Fruit fly (Drosophila melanogaster): ENCODE data around the gene Cyp313a4.

Gene Cyp313a4

DNA sequence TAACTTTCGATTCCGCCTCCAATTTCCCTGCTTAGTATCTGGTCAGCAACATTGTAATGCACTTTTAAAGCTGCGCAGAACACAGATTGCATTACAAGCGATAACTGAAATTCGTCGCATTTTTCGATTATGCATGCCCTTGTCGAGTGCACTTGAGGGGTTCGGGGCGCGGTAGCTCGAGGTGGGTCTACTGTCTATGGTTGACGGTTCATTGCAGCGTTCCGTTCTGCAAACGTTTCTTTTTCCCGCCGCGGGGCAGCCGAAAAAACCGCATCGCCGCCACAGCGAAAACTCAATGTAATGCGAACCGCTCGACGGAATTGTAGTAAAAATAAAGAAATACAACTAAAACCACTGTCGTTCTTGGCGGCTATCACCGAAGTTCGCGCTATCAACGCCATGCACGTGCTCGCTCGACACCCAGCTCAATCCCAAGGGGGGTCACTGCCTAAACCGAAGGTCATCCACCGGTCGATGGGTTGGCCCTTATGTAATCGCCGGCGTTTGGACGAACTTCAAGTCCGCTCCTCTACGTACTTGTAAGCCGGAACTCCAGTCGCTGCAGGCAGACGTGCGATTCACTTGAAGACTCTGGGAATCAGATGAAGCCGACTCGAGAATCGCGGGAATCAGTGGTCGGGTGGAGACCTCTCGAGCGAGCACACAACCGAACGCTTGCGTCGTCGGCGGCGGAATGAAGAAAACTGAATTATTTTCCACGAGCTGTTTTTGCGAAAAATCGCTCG is 7.7 kb upstream of the Cyp313a4 start, which contains the start of gene kar:
kar (minus strand) TSS at position 696 of the 746 bp plus-strand sequence.
- TF ChIP-seq kay (GFP tag; ENCODE audit: borderline replicate concordance) (no peak), CG14711 (tag; optimal IDR thresholded peaks at IDR 0.05) (no peak), tj (GFP tag; optimal IDR thresholded peaks at IDR 0.05) (peak; percentile 100), Hr96 (GFP tag; optimal IDR thresholded peaks at IDR 0.05) (no peak), Clk (GFP tag; optimal IDR thresholded peaks at IDR 0.05) (no peak), Crg-1 (GFP tag; optimal IDR thresholded peaks at IDR 0.05) (no peak), CG33017 (tag; optimal IDR thresholded peaks at IDR 0.05) (peak; percentile 15), pad (GFP tag; optimal IDR thresholded peaks at IDR 0.05) (no peak), Mnt (GFP tag; optimal IDR thresholded peaks at IDR 0.05) (peak; percentile 88), CG7045 (GFP tag; optimal IDR thresholded peaks at IDR 0.05) (no peak), CG11617 (GFP tag; optimal IDR thresholded peaks at IDR 0.05) (no peak), CG12768 (GFP tag; optimal IDR thresholded peaks at IDR 0.05) (no peak), ovo (GFP tag; optimal IDR thresholded peaks at IDR 0.05) (no peak), cnc (optimal IDR thresholded peaks at IDR 0.05) (no peak), CG1620 (GFP tag; optimal IDR thresholded peaks at IDR 0.05) (no peak), toe (GFP tag; optimal IDR thresholded peaks at IDR 0.05) (no peak), CG7101 (tag; optimal IDR thresholded peaks at IDR 0.05) (no peak), cic (GFP tag; optimal IDR thresholded peaks at IDR 0.05) (peak; percentile 3), bab1 (GFP tag; optimal IDR thresholded peaks at IDR 0.05) (no peak), CG5204 (GFP tag; optimal IDR thresholded peaks at IDR 0.05) (no peak)

DNA sequence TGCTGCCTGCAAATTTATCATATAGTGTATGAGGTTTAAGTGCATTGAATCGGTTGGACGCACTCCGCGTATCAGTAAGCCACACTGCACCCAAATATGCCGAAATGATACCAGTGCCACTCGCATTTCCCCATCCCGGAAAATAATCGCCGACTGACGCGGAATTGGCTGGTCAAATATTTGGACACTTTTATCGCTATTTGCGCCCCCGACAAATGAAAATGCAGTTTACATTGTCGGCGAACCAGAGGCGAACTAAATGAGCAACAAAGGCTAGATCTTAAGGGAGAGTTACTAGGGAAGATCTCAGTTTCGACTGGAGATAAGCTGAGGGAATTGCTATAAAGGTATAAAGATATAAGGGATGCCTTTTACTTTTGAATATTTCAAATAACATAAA is 6.9 kb upstream of the Cyp313a4 start:
- TF ChIP-seq toe (GFP tag; optimal IDR thresholded peaks at IDR 0.05) (no peak), tj (GFP tag; optimal IDR thresholded peaks at IDR 0.05) (no peak), CG33017 (tag; optimal IDR thresholded peaks at IDR 0.05) (peak; percentile 10), CG14711 (tag; optimal IDR thresholded peaks at IDR 0.05) (peak; percentile 6), Hr96 (GFP tag; optimal IDR thresholded peaks at IDR 0.05) (no peak), CG7101 (tag; optimal IDR thresholded peaks at IDR 0.05) (peak; percentile 41), ovo (GFP tag; optimal IDR thresholded peaks at IDR 0.05) (no peak), Clk (GFP tag; optimal IDR thresholded peaks at IDR 0.05) (no peak), bab1 (GFP tag; optimal IDR thresholded peaks at IDR 0.05) (no peak), Crg-1 (GFP tag; optimal IDR thresholded peaks at IDR 0.05) (peak; percentile 5), CG5204 (GFP tag; optimal IDR thresholded peaks at IDR 0.05) (no peak), cic (GFP tag; optimal IDR thresholded peaks at IDR 0.05) (peak; percentile 22), cnc (optimal IDR thresholded peaks at IDR 0.05) (no peak), CG7045 (GFP tag; optimal IDR thresholded peaks at IDR 0.05) (peak; percentile 44), CG1620 (GFP tag; optimal IDR thresholded peaks at IDR 0.05) (no peak), Mnt (GFP tag; optimal IDR thresholded peaks at IDR 0.05) (no peak), kay (GFP tag; ENCODE audit: borderline replicate concordance) (no peak), CG11617 (GFP tag; optimal IDR thresholded peaks at IDR 0.05) (no peak), CG12768 (GFP tag; optimal IDR thresholded peaks at IDR 0.05) (peak; percentile 54), pad (GFP tag; optimal IDR thresholded peaks at IDR 0.05) (peak; percentile 17)

dm6 chr3R:12685290-12685689 is 4.1 kb upstream of the Cyp313a4 start:
- no peak for TF ChIP-seq CG5204 (GFP tag; optimal IDR thresholded peaks at IDR 0.05)
- peak; percentile 20 for TF ChIP-seq CG7045 (GFP tag; optimal IDR thresholded peaks at IDR 0.05)
- TF ChIP-seq pad (GFP tag; optimal IDR thresholded peaks at IDR 0.05) = no peak
- peak; percentile 36 for TF ChIP-seq CG7101 (tag; optimal IDR thresholded peaks at IDR 0.05)
- TF ChIP-seq cnc (optimal IDR thresholded peaks at IDR 0.05) = no peak
- no peak for TF ChIP-seq Crg-1 (GFP tag; optimal IDR thresholded peaks at IDR 0.05)
- TF ChIP-seq cic (GFP tag; optimal IDR thresholded peaks at IDR 0.05) = no peak
- no peak for TF ChIP-seq CG1620 (GFP tag; optimal IDR thresholded peaks at IDR 0.05)
- TF ChIP-seq CG14711 (tag; optimal IDR thresholded peaks at IDR 0.05) = peak; percentile 15
- no peak for TF ChIP-seq toe (GFP tag; optimal IDR thresholded peaks at IDR 0.05)

DNA sequence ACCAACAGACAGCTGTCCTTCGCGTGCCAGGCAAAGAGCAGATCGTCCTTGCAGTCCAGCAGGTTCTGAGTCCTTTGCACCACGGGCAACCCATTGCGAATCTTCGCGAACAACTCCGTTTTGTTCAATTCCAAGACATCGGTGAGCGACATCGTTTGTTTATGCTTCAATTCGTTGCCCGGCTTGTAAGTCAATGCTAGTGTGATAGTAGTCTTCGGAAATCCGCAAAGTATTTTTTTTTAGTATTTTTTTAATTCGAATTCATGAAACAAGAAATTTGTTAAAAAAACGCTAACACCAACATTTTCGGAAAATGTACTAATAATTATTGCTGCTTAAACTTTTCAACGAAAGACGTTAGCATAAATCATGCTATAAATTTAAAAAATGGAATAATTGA is 2.3 kb downstream of the Cyp313a4 start, which contains the start of gene mbo:
mbo (minus strand) TSS at position 203 of the 400 bp plus-strand sequence.
- no peak for TF ChIP-seq CG7045 (GFP tag; optimal IDR thresholded peaks at IDR 0.05)
- TF ChIP-seq pad (GFP tag; optimal IDR thresholded peaks at IDR 0.05) = no peak
- TF ChIP-seq CG7101 (tag; optimal IDR thresholded peaks at IDR 0.05) = no peak
- no peak for TF ChIP-seq cic (GFP tag; optimal IDR thresholded peaks at IDR 0.05)
- TF ChIP-seq CG5204 (GFP tag; optimal IDR thresholded peaks at IDR 0.05) = no peak
- TF ChIP-seq Hr96 (GFP tag; optimal IDR thresholded peaks at IDR 0.05) = no peak
- TF ChIP-seq cnc (optimal IDR thresholded peaks at IDR 0.05) = no peak
- TF ChIP-seq Mnt (GFP tag; optimal IDR thresholded peaks at IDR 0.05) = no peak
- TF ChIP-seq ovo (GFP tag; optimal IDR thresholded peaks at IDR 0.05) = no peak
- TF ChIP-seq toe (GFP tag; optimal IDR thresholded peaks at IDR 0.05) = no peak
- no peak for TF ChIP-seq Crg-1 (GFP tag; optimal IDR thresholded peaks at IDR 0.05)
- TF ChIP-seq kay (GFP tag; ENCODE audit: borderline replicate concordance) = no peak
- no peak for TF ChIP-seq CG12768 (GFP tag; optimal IDR thresholded peaks at IDR 0.05)

DNA sequence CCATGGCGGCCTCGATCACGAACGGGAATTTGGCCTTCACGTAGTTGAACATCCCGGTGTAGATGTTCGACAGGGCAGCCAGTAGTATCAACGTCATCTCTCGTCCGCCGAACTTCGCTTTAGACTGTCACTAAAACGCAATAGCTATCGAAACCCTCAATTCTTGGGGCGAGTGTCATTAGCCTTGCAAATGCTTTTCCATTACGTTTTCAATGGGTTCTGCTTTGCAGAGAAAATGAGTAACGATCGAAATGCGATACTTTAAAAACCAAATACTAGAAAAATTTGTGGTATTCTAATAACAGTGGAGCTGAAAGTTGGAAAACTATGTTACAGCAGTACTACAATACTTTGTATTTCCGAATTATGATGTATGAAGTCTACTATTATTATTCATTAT is 5.0 kb downstream of the Cyp313a4 start, which contains the start of gene CG43630:
CG43630 (minus strand) TSS at position 101 of the 400 bp plus-strand sequence.
- TF ChIP-seq Mnt (GFP tag; optimal IDR thresholded peaks at IDR 0.05) (no peak), CG5204 (GFP tag; optimal IDR thresholded peaks at IDR 0.05) (no peak), CG12768 (GFP tag; optimal IDR thresholded peaks at IDR 0.05) (peak; percentile 64), cnc (optimal IDR thresholded peaks at IDR 0.05) (no peak), cic (GFP tag; optimal IDR thresholded peaks at IDR 0.05) (no peak), ovo (GFP tag; optimal IDR thresholded peaks at IDR 0.05) (no peak), Hr96 (GFP tag; optimal IDR thresholded peaks at IDR 0.05) (no peak), Crg-1 (GFP tag; optimal IDR thresholded peaks at IDR 0.05) (no peak), pad (GFP tag; optimal IDR thresholded peaks at IDR 0.05) (no peak), Clk (GFP tag; optimal IDR thresholded peaks at IDR 0.05) (no peak), bab1 (GFP tag; optimal IDR thresholded peaks at IDR 0.05) (no peak), CG33017 (tag; optimal IDR thresholded peaks at IDR 0.05) (peak; percentile 46), tj (GFP tag; optimal IDR thresholded peaks at IDR 0.05) (no peak), CG14711 (tag; optimal IDR thresholded peaks at IDR 0.05) (peak; percentile 6)
